Worm (Caenorhabditis elegans) whole organism, young adult: ENCODE measurements around the gene gst-4.

ENCODE experiments used
- B0035.1 ChIP-seq: sonication (generic microtip); optimal IDR thresholded peaks from 2 replicates; lab custom pipeline; 2016; ENCODE audit warnings: missing genetic modification characterization, mild to moderate bottlenecking, missing compliant biosample characterization, missing genotype, missing genetic modification reagents
- F10E7.11 ChIP-seq: sonication (generic microtip); optimal IDR thresholded peaks from 2 replicates; lab custom pipeline; 2017; ENCODE audit warnings: mild to moderate bottlenecking, missing genetic modification characterization, moderate library complexity, missing compliant biosample characterization
- F22D6.2 ChIP-seq: sonication (generic microtip); optimal IDR thresholded peaks from 2 replicates; lab custom pipeline; 2016; ENCODE audit warnings: mild to moderate bottlenecking, missing genetic modification characterization, missing compliant biosample characterization
- F23B12.7 ChIP-seq: sonication (generic microtip); optimal IDR thresholded peaks from 2 replicates; lab custom pipeline; 2017; ENCODE audit warnings: missing genetic modification characterization, mild to moderate bottlenecking, missing compliant biosample characterization, antibody characterized with exemption, moderate library complexity; ENCODE audit not compliant: insufficient read depth
- F33H1.4 ChIP-seq: fragments of 200-800 bp; sonication (Bioruptor generic); IDR thresholded peaks from 2 replicates; pipeline ENCODE4 v1.3.6; 2022; ENCODE audit warnings: missing genetic modification reagents, missing genetic modification characterization, missing compliant biosample characterization
- F37B4.10 ChIP-seq: fragments of 200-800 bp; sonication (Bioruptor generic); IDR thresholded peaks from 2 replicates; pipeline ENCODE4 v1.3.6; 2022; ENCODE audit warnings: missing genetic modification characterization, missing compliant biosample characterization
- F49E8.2 ChIP-seq: sonication (generic microtip); optimal IDR thresholded peaks from 3 replicates; lab custom pipeline; 2017; ENCODE audit warnings: missing genetic modification characterization, mild to moderate bottlenecking, missing compliant biosample characterization, antibody characterized with exemption, moderate library complexity; ENCODE audit not compliant: insufficient read depth
- K11D2.4 ChIP-seq: fragments of 200-800 bp; sonication (Bioruptor generic); IDR thresholded peaks from 2 replicates; pipeline ENCODE4 v1.3.6; 2022; ENCODE audit warnings: missing genetic modification reagents, missing genetic modification characterization, missing compliant biosample characterization
- K12H6.12 ChIP-seq: fragments of 200-800 bp; sonication (Bioruptor generic); optimal IDR thresholded peaks from 2 replicates; lab custom pipeline; 2018; ENCODE audit warnings: mild to moderate bottlenecking, missing genetic modification characterization, missing compliant biosample characterization
- Y53G8AR.9 ChIP-seq: fragments of 200-800 bp; sonication (Bioruptor generic); conservative IDR thresholded peaks from 2 replicates; pipeline ENCODE4 v1.3.6; 2022; ENCODE audit warnings: missing genetic modification reagents, missing genetic modification characterization, missing compliant biosample characterization
- attf-3 ChIP-seq: fragments of 200-800 bp; sonication (Bioruptor generic); conservative IDR thresholded peaks from 2 replicates; pipeline ENCODE4 v1.3.6; 2022; ENCODE audit warnings: missing genetic modification reagents, missing genetic modification characterization, missing compliant biosample characterization
- attf-5 ChIP-seq: fragments of 200-800 bp; sonication (Bioruptor generic); optimal IDR thresholded peaks from 2 replicates; lab custom pipeline; 2018; ENCODE audit warnings: mild to moderate bottlenecking, missing genetic modification characterization, missing compliant biosample characterization
- bed-1 ChIP-seq: fragments of 200-800 bp; sonication (Bioruptor generic); IDR thresholded peaks from 2 replicates; pipeline ENCODE4 v1.3.6; 2022; ENCODE audit warnings: missing genetic modification reagents, missing genetic modification characterization, missing compliant biosample characterization
- ccch-3 ChIP-seq: fragments of 200-800 bp; sonication (Bioruptor generic); optimal IDR thresholded peaks from 2 replicates; lab custom pipeline; 2018; ENCODE audit warnings: mild to moderate bottlenecking, missing genetic modification characterization, missing compliant biosample characterization
- cebp-1 ChIP-seq, 2 experiments: fragments of 200-800 bp in 1 of 2; sonication (Bioruptor generic) in 1 of 2; sonication (generic microtip) in 1 of 2; IDR thresholded peaks in 1 of 2; optimal IDR thresholded peaks in 1 of 2; 2 replicates each; pipeline versions ENCODE4 v1.3.6 to Lab custom; 2017 to 2022; ENCODE audit warnings: missing compliant biosample characterization in 2 of 2, missing genetic modification characterization in 2 of 2, mild to moderate bottlenecking in 1 of 2, missing genetic modification reagents in 1 of 2, moderate library complexity in 1 of 2
- ceh-40 ChIP-seq: fragments of 200-800 bp; sonication (Bioruptor generic); IDR thresholded peaks from 2 replicates; pipeline ENCODE4 v1.3.6; 2022; ENCODE audit warnings: missing genetic modification characterization, missing compliant biosample characterization
- ceh-91 ChIP-seq: fragments of 200-800 bp; sonication (Bioruptor generic); IDR thresholded peaks from 2 replicates; pipeline ENCODE4 v1.3.6; 2022; ENCODE audit warnings: missing genetic modification reagents, missing genetic modification characterization, missing compliant biosample characterization
- die-1 ChIP-seq: sonication (generic microtip); optimal IDR thresholded peaks from 2 replicates; lab custom pipeline; 2016; ENCODE audit warnings: missing genotype, mild to moderate bottlenecking, missing genetic modification characterization, missing compliant biosample characterization
- dox-1 ChIP-seq: fragments of 200-800 bp; sonication (Bioruptor generic); IDR thresholded peaks from 2 replicates; pipeline ENCODE4 v1.3.6; 2022; ENCODE audit warnings: missing genetic modification reagents, missing genetic modification characterization, missing compliant biosample characterization
- dpff-1 ChIP-seq: sonication (generic microtip); optimal IDR thresholded peaks from 2 replicates; lab custom pipeline; 2017; ENCODE audit warnings: mild to moderate bottlenecking, missing genetic modification characterization, missing compliant biosample characterization
- egrh-3 ChIP-seq: fragments of 200-800 bp; sonication (Bioruptor generic); IDR thresholded peaks from 2 replicates; pipeline ENCODE4 v1.3.6; 2022; ENCODE audit warnings: missing genetic modification reagents, missing genetic modification characterization, missing compliant biosample characterization
- ets-4 ChIP-seq: fragments of 200-800 bp; sonication (Bioruptor generic); optimal IDR thresholded peaks from 2 replicates; lab custom pipeline; 2018; ENCODE audit warnings: mild to moderate bottlenecking, missing genetic modification characterization, missing compliant biosample characterization
- hlh-12 ChIP-seq: sonication (generic microtip); optimal IDR thresholded peaks from 2 replicates; lab custom pipeline; 2016; ENCODE audit warnings: missing genetic modification characterization, missing compliant biosample characterization
- hlh-26 ChIP-seq: fragments of 200-800 bp; sonication (Bioruptor generic); conservative IDR thresholded peaks from 2 replicates; pipeline ENCODE4 v1.3.6; 2022; ENCODE audit warnings: missing genetic modification reagents, missing genetic modification characterization, missing compliant biosample characterization
- hmg-1.2 ChIP-seq: fragments of 200-800 bp; sonication (Bioruptor generic); IDR thresholded peaks from 2 replicates; pipeline ENCODE4 v1.3.6; 2022; ENCODE audit warnings: missing genetic modification reagents, missing genetic modification characterization, missing compliant biosample characterization
- lag-1 ChIP-seq: fragments of 200-800 bp; sonication (Bioruptor generic); IDR thresholded peaks from 2 replicates; pipeline ENCODE4 v1.3.6; 2022; ENCODE audit warnings: missing genetic modification reagents, missing genetic modification characterization, missing compliant biosample characterization
- let-526 ChIP-seq: fragments of 200-800 bp; sonication (Bioruptor generic); IDR thresholded peaks from 2 replicates; pipeline ENCODE4 v1.3.6; 2022; ENCODE audit warnings: missing genetic modification reagents, missing genetic modification characterization, missing compliant biosample characterization
- lin-26 ChIP-seq: fragments of 200-800 bp; sonication (Bioruptor generic); IDR thresholded peaks from 2 replicates; pipeline ENCODE4 v1.3.6; 2022; ENCODE audit warnings: missing genetic modification reagents, missing genetic modification characterization, missing compliant biosample characterization
- lin-40 ChIP-seq: sonication (generic microtip); optimal IDR thresholded peaks from 2 replicates; lab custom pipeline; 2016; ENCODE audit warnings: missing genetic modification characterization, mild to moderate bottlenecking, missing compliant biosample characterization, missing genotype, missing genetic modification reagents
- lsl-1 ChIP-seq: fragments of 200-800 bp; sonication (Bioruptor generic); optimal IDR thresholded peaks from 2 replicates; lab custom pipeline; 2018; ENCODE audit warnings: mild to moderate bottlenecking, missing genetic modification characterization, moderate library complexity, missing compliant biosample characterization
- madf-6 ChIP-seq: fragments of 200-800 bp; sonication (Bioruptor generic); IDR thresholded peaks from 2 replicates; pipeline ENCODE4 v1.3.6; 2022; ENCODE audit warnings: missing genetic modification reagents, missing genetic modification characterization, missing compliant biosample characterization
- nfyb-1 ChIP-seq: fragments of 200-800 bp; sonication (Bioruptor generic); IDR thresholded peaks from 2 replicates; pipeline ENCODE4 v1.3.6; 2022; ENCODE audit warnings: missing genetic modification reagents, missing genetic modification characterization, missing compliant biosample characterization
- nhr-80 ChIP-seq: sonication (generic microtip); optimal IDR thresholded peaks from 2 replicates; lab custom pipeline; 2016; ENCODE audit warnings: missing genetic modification characterization, missing compliant biosample characterization
- pbrm-1 ChIP-seq: fragments of 200-800 bp; sonication (Bioruptor generic); IDR thresholded peaks from 2 replicates; pipeline ENCODE4 v1.3.6; 2022; ENCODE audit warnings: missing genetic modification reagents, missing genetic modification characterization, missing compliant biosample characterization
- pha-4 ChIP-seq: fragments of 150-350 bp; sonication (generic microtip); optimal IDR thresholded peaks from 2 replicates; lab custom pipeline; 2014; ENCODE audit warnings: missing biosample characterization, missing genetic modification reagents, missing genetic modification characterization
- rpc-1 ChIP-seq, 2 experiments: fragments of 150-350 bp in 1 of 2; sonication (generic microtip) in 1 of 2; optimal IDR thresholded peaks; 2 replicates each; lab custom pipeline; 2014 to 2018; ENCODE audit warnings: missing biosample characterization in 1 of 2, missing genetic modification characterization in 1 of 2, missing genetic modification reagents in 1 of 2, missing genotype in 1 of 2
- sea-2 ChIP-seq: fragments of 200-800 bp; sonication (Bioruptor generic); IDR thresholded peaks from 2 replicates; pipeline ENCODE4 v1.3.6; 2022; ENCODE audit warnings: missing genetic modification characterization, missing compliant biosample characterization
- snpc-3.4 ChIP-seq: sonication (generic microtip); optimal IDR thresholded peaks from 2 replicates; lab custom pipeline; 2017; ENCODE audit warnings: missing genetic modification characterization, mild to moderate bottlenecking, missing compliant biosample characterization, antibody characterized with exemption, moderate library complexity, missing genotype, missing genetic modification reagents
- snpc-4 ChIP-seq, 5 experiments: fragments of 150-350 bp in 1 of 5; sonication (generic microtip) in 4 of 5; optimal IDR thresholded peaks; 2 replicates each; lab custom pipeline; 2014 to 2018; ENCODE audit warnings: missing genetic modification characterization in 5 of 5, missing biosample characterization in 3 of 5, antibody characterized with exemption in 2 of 5, mild to moderate bottlenecking in 2 of 5, missing compliant biosample characterization in 2 of 5, missing genotype in 2 of 5, moderate library complexity in 2 of 5, missing genetic modification reagents in 1 of 5
- unc-130 ChIP-seq: sonication (generic microtip); optimal IDR thresholded peaks from 2 replicates; lab custom pipeline; 2016; ENCODE audit warnings: missing genetic modification reagents, missing genetic modification characterization, missing compliant biosample characterization
- zfh-2 ChIP-seq: fragments of 200-800 bp; sonication (Bioruptor generic); conservative IDR thresholded peaks from 2 replicates; pipeline ENCODE4 v1.3.6; 2022; ENCODE audit warnings: missing genetic modification reagents, missing genetic modification characterization, missing compliant biosample characterization
- ztf-22 ChIP-seq: fragments of 200-800 bp; sonication (Bioruptor generic); optimal IDR thresholded peaks from 2 replicates; lab custom pipeline; 2018; ENCODE audit warnings: mild to moderate bottlenecking, missing genetic modification characterization, moderate library complexity, missing compliant biosample characterization
- ztf-25 ChIP-seq: fragments of 200-800 bp; sonication (Bioruptor generic); IDR thresholded peaks from 2 replicates; pipeline ENCODE4 v1.3.6; 2022; ENCODE audit warnings: missing genetic modification reagents, missing genetic modification characterization, missing compliant biosample characterization

gst-4 gene

DNA sequence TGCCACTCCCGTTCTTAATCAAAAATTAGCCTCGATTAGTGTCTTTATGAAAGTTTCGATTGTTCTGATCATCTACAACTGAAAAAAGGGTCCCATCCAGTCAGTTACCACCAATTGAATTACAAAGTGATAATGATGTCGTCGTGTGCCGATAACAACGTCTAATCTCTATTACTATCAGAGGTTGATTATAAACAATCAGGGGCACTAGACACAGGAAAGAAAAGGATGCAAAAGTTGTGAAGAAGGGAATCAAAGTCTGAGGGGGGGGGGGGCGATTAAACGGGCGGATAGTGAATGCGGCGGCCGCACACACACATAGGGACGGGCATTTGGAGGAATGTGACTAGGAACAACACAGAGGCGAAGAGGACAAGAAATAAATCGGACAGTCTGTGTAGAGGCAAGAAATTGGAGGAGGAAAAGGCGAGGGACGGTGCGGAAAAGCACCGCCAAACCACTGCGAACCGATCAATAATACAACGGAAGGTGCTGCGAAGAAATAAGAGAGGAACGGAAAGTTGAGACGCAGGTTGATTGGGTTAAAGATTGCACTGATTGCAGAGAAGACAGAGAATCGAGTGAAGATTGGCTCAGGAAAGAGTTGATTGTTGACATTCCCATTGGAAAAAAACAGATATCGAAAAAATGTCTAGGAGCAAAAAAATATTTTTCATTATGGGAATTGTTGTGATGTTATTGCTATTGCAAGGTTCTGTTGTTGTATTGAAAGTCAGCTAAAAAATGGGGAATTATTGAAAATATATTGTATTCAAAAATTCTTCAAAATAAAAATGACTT, 33.1 kb downstream of the gst-4 start:
- TF ChIP-seq K12H6.12 (tag; lab: Kevin White, UChicago) (no peak), attf-5 (GFP tag; lab: Kevin White, UChicago) (peak; percentile 42), sea-2 (no peak), B0035.1 (tag; lab: Kevin White, UChicago) (no peak), dox-1 (GFP tag; lab: Robert Waterston, UW) (0 out of 2 replicates have a peak, but pooled peaks have one; percentile 15), attf-3 (GFP tag; lab: Robert Waterston, UW) (0 out of 2 replicates have a peak, but pooled peaks have one; percentile 13), ceh-91 (no peak), K11D2.4 (GFP tag; lab: Robert Waterston, UW) (no peak), nhr-80 (tag; lab: Kevin White, UChicago) (peak; percentile 10), F33H1.4 (GFP tag; lab: Robert Waterston, UW) (0 out of 2 replicates have a peak, but pooled peaks have one; percentile 5), hmg-1.2 (GFP tag; lab: Robert Waterston, UW) (peak; percentile 10; the same call in 1 of the 2 replicates), F49E8.2 (no peak), cebp-1 (GFP tag; IDR thresholded peaks at IDR 0.05; lab: Robert Waterston, UW) (peak; percentile 20; the same call in 1 of the 2 replicates), cebp-1 (tag; optimal IDR thresholded peaks at IDR 0.05; lab: Kevin White, UChicago) (peak; percentile 33), ztf-22 (GFP tag; lab: Kevin White, UChicago) (no peak), F22D6.2 (tag; lab: Kevin White, UChicago) (no peak), die-1 (no peak), zfh-2 (GFP tag; lab: Robert Waterston, UW) (peak; percentile 87), ceh-40 (no peak), F23B12.7 (tag; lab: Kevin White, UChicago) (no peak), let-526 (no peak), nfyb-1 (GFP tag; lab: Robert Waterston, UW) (peak; percentile 54; the same call in 1 of the 2 replicates), rpc-1 (optimal IDR thresholded peaks at IDR 0.05; lab: Kevin White, UChicago) (no peak), rpc-1 (tag; optimal IDR thresholded peaks at IDR 0.05; lab: Kevin White, UChicago) (no peak), pha-4 (no peak), F37B4.10 (GFP tag; lab: Robert Waterston, UW) (0 out of 2 replicates have a peak, but pooled peaks have one; percentile 20), ztf-25 (GFP tag; lab: Robert Waterston, UW) (no peak)

ce11 chrIV:10176252-10176730, 34.3 kb downstream of the gst-4 start, which contains the start of gene rack-1:
Gene rack-1, plus strand, starts transcription at chrIV:10176680.
- TF ChIP-seq egrh-3 (GFP tag; lab: Robert Waterston, UW) (peak; percentile 46; the same call in 1 of the 2 replicates), pbrm-1 (GFP tag; lab: Robert Waterston, UW) (peak; percentile 9; the same call in 1 of the 2 replicates), lin-26 (no peak), ccch-3 (GFP tag; lab: Kevin White, UChicago) (no peak), lsl-1 (GFP tag; lab: Kevin White, UChicago) (peak; percentile 15), F10E7.11 (tag; lab: Kevin White, UChicago) (no peak), hlh-26 (GFP tag; lab: Robert Waterston, UW) (no peak), dpff-1 (tag; lab: Kevin White, UChicago) (no peak), F23B12.7 (tag; lab: Kevin White, UChicago) (peak; percentile 81), nfyb-1 (GFP tag; lab: Robert Waterston, UW) (no peak), madf-6 (GFP tag; lab: Robert Waterston, UW) (peak; percentile 58), unc-130 (GFP tag; lab: Kevin White, UChicago) (no peak), attf-3 (GFP tag; lab: Robert Waterston, UW) (no peak), snpc-3.4 (tag; lab: Kevin White, UChicago) (peak; percentile 63), hlh-12 (tag; lab: Kevin White, UChicago) (no peak), Y53G8AR.9 (no peak), ceh-91 (no peak), snpc-4 (GFP tag; optimal IDR thresholded peaks at IDR 0.05; lab: Kevin White, UChicago) (peak; percentile 54), snpc-4 (tag; optimal IDR thresholded peaks at IDR 0.05; lab: Kevin White, UChicago) (peak in 2 of 4 experiments; percentile 4 to 30), ets-4 (GFP tag; lab: Kevin White, UChicago) (no peak), lin-40 (tag; lab: Kevin White, UChicago) (peak; percentile 28), F33H1.4 (GFP tag; lab: Robert Waterston, UW) (peak; percentile 91), bed-1 (GFP tag; lab: Robert Waterston, UW) (no peak), lag-1 (GFP tag; lab: Robert Waterston, UW) (no peak)
